Worm (Caenorhabditis elegans) whole organism, L4 larva: ENCODE data around the gene cest-24.

Source experiments
- aly-2 ChIP-seq: sonication (generic microtip); optimal IDR thresholded peaks from 2 replicates; lab custom pipeline; 2018; ENCODE audit warnings: missing biosample characterization, missing genetic modification characterization
- ceh-44 ChIP-seq: fragments of 200-800 bp; sonication (Bioruptor generic); IDR thresholded peaks from 2 replicates; pipeline ENCODE4 v1.3.6; 2022; ENCODE audit warnings: missing genetic modification reagents, missing genetic modification characterization, missing compliant biosample characterization
- egl-27 ChIP-seq: sonication (generic microtip); optimal IDR thresholded peaks from 3 replicates; lab custom pipeline; 2017; ENCODE audit warnings: missing biosample characterization, missing genetic modification reagents, missing genetic modification characterization
- hif-1 ChIP-seq, 2 experiments: sonication (generic microtip); optimal IDR thresholded peaks; 2 replicates each; lab custom pipeline; 2016 to 2017; ENCODE audit warnings: missing compliant biosample characterization in 2 of 2, missing genetic modification characterization in 2 of 2, missing genetic modification reagents in 2 of 2, missing genotype in 2 of 2, mild to moderate bottlenecking in 1 of 2
- hlh-11 ChIP-seq: fragments of 200-800 bp; sonication (Bioruptor generic); optimal IDR thresholded peaks from 2 replicates; lab custom pipeline; 2018; ENCODE audit warnings: mild to moderate bottlenecking, missing genetic modification characterization, missing compliant biosample characterization
- mes-2 ChIP-seq: sonication (generic microtip); optimal IDR thresholded peaks from 2 replicates; lab custom pipeline; 2016; ENCODE audit warnings: missing genotype, mild to moderate bottlenecking, missing genetic modification characterization, missing compliant biosample characterization; ENCODE audit not compliant: poor library complexity, severe bottlenecking
- nhr-237 ChIP-seq: sonication (generic microtip); optimal IDR thresholded peaks from 2 replicates; lab custom pipeline; 2017; ENCODE audit warnings: missing biosample characterization, missing genetic modification characterization
- nhr-6 ChIP-seq: fragments of 150-350 bp; optimal IDR thresholded peaks from 2 replicates; lab custom pipeline; 2014; ENCODE audit warnings: missing biosample characterization, missing genetic modification characterization
- nhr-76 ChIP-seq: fragments of 150-350 bp; optimal IDR thresholded peaks from 2 replicates; lab custom pipeline; 2014; ENCODE audit warnings: missing biosample characterization, missing genetic modification characterization
- rbr-2 ChIP-seq: sonication (generic microtip); optimal IDR thresholded peaks from 2 replicates; lab custom pipeline; 2016; ENCODE audit warnings: missing genotype, missing genetic modification characterization, missing compliant biosample characterization
- skn-1 ChIP-seq: fragments of 150-350 bp; optimal IDR thresholded peaks from 2 replicates; lab custom pipeline; 2014; ENCODE audit warnings: missing biosample characterization, missing genetic modification characterization
- snpc-1.2 ChIP-seq: fragments of 200-800 bp; sonication (Bioruptor generic); IDR thresholded peaks from 2 replicates; pipeline ENCODE4 v1.3.6; 2022; ENCODE audit warnings: missing genetic modification reagents, missing genetic modification characterization, missing compliant biosample characterization

DNA sequence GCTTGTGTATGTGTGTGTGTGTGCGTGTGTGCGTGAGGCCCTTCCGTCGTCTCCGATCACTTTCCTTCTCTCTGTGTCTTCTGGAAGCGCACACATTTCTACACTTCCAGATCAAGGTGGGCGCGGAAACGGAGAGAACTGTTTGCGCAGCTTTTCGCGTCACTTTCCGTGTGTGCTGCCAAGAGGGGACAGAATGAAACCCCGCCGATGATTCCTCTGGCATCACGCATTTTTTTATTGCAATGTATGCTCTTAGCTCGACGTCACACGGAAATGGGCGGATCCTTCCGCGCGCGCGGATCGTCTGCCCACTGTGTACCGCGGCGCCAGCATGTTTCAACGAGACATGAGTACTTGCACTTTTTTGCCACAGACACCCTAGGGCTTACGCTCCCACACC, 38.7 kb downstream of the cest-24 start:
- no peak for TF ChIP-seq skn-1
- no peak for TF ChIP-seq hif-1 (tag; optimal IDR thresholded peaks at IDR 0.05; lab: Kevin White, UChicago)
- no peak for TF ChIP-seq aly-2 (tag; lab: Kevin White, UChicago)
- TF ChIP-seq hlh-11 (tag; lab: Kevin White, UChicago) = no peak
- TF ChIP-seq mes-2 (tag; lab: Kevin White, UChicago) = no peak
- no peak for TF ChIP-seq nhr-237 (tag; lab: Kevin White, UChicago)
- TF ChIP-seq egl-27 (tag; lab: Kevin White, UChicago) = no peak
- no peak for TF ChIP-seq nhr-6
- no peak for TF ChIP-seq ceh-44
- no peak for TF ChIP-seq snpc-1.2
- TF ChIP-seq nhr-76 (tag; lab: Kevin White, UChicago) = no peak
- no peak for TF ChIP-seq rbr-2 (tag; lab: Kevin White, UChicago)
